Worm (Caenorhabditis elegans) whole organism, dauer: ENCODE measurements around the gene Y62F5A.12.
"Not testable (repeated sequence)": the region's sequence is repeated elsewhere in the genome, so short reads cannot be mapped to it uniquely, and the experiment has no call there.

Source experiments
- unc-62 ChIP-seq: sonication (generic microtip); optimal IDR thresholded peaks from 2 replicates; lab custom pipeline; 2017; ENCODE audit warnings: missing biosample characterization, missing genetic modification reagents, missing genetic modification characterization

Y62F5A.12 gene

ce11 chrII:11534429-11535099 is at the start of gene Y62F5A.12:
Y62F5A.12 (minus strand) TSS chrII:11534479.
- not testable (repeated sequence) for TF ChIP-seq unc-62 (GFP tag; lab: Kevin White, UChicago)

- TF ChIP-seq unc-62 (GFP tag; lab: Kevin White, UChicago), result no peak
Measured at ce11 chrII:11582698-11583097, 48.4 kb upstream of the Y62F5A.12 start, which contains the start of gene ints-7. ints-7 (plus strand) TSS chrII:11582849.

ce11 chrII:11578327-11578726 is 44.0 kb upstream of the Y62F5A.12 start, which contains the start of gene smc-6:
smc-6 (plus strand) TSS chrII:11578716.
- TF ChIP-seq unc-62 (GFP tag; lab: Kevin White, UChicago), result no peak

ce11 chrII:11577861-11578260 is 43.6 kb upstream of the Y62F5A.12 start:
- TF ChIP-seq unc-62 (GFP tag; lab: Kevin White, UChicago), result no peak

- no peak for TF ChIP-seq unc-62 (GFP tag; lab: Kevin White, UChicago)
Measured at ce11 chrII:11577397-11577796, 43.1 kb upstream of the Y62F5A.12 start, which contains the start of gene pcs-1. pcs-1 (minus strand) TSS chrII:11577740.

ce11 chrII:11572944-11573343 is 38.7 kb upstream of the Y62F5A.12 start, which contains the start of gene F54D5.2:
F54D5.2 (plus strand) TSS chrII:11573180.
- TF ChIP-seq unc-62 (GFP tag; lab: Kevin White, UChicago), result no peak

ce11 chrII:11571260-11571854 is 37.1 kb upstream of the Y62F5A.12 start, which contains the start of gene F54D5.3:
F54D5.3 (plus strand) TSS chrII:11571805.
- TF ChIP-seq unc-62 (GFP tag; lab: Kevin White, UChicago), result no peak

ce11 chrII:11569213-11569868 is 35.1 kb upstream of the Y62F5A.12 start, which contains the start of the genes F54D5.23 and F54D5.4:
F54D5.23 (minus strand) TSS chrII:11569287.
F54D5.4 (plus strand) TSS chrII:11569818.
- no peak for TF ChIP-seq unc-62 (GFP tag; lab: Kevin White, UChicago)

- no peak for TF ChIP-seq unc-62 (GFP tag; lab: Kevin White, UChicago)
Measured at ce11 chrII:11568670-11569069, 34.4 kb upstream of the Y62F5A.12 start.

ce11 chrII:11566970-11567711 is 32.9 kb upstream of the Y62F5A.12 start, which contains the start of gene F54D5.5:
F54D5.5 (minus strand) TSS chrII:11567020.
- TF ChIP-seq unc-62 (GFP tag; lab: Kevin White, UChicago), result no peak

ce11 chrII:11564127-11564526 is 29.8 kb upstream of the Y62F5A.12 start, which contains the start of gene F54D5.15:
F54D5.15 (minus strand) TSS chrII:11564227.
- TF ChIP-seq unc-62 (GFP tag; lab: Kevin White, UChicago), result no peak

- TF ChIP-seq unc-62 (GFP tag; lab: Kevin White, UChicago), result no peak
Measured at ce11 chrII:11556338-11556737, 22.1 kb upstream of the Y62F5A.12 start, which contains the start of gene F54D5.17. F54D5.17 (plus strand) TSS chrII:11556638.

- TF ChIP-seq unc-62 (GFP tag; lab: Kevin White, UChicago), result no peak
Measured at ce11 chrII:11555634-11556033, 21.4 kb upstream of the Y62F5A.12 start, which contains the start of gene F54D5.24. F54D5.24 (plus strand) TSS chrII:11555949.

ce11 chrII:11551981-11552380 is 17.7 kb upstream of the Y62F5A.12 start, which contains the start of gene dhgd-1:
dhgd-1 (minus strand) TSS chrII:11552081.
- not testable (repeated sequence) for TF ChIP-seq unc-62 (GFP tag; lab: Kevin White, UChicago)

- TF ChIP-seq unc-62 (GFP tag; lab: Kevin White, UChicago), result no peak
Measured at ce11 chrII:11547254-11547687, 13.0 kb upstream of the Y62F5A.12 start, which contains the start of gene F54D5.7. F54D5.7 (plus strand) TSS chrII:11547517.
